Worm (Caenorhabditis elegans): ENCODE data around the gene cpsf-2.

The cpsf-2 gene

ce11 chrV:7230847-7231246 is 51.9 kb downstream of the cpsf-2 start, which contains the start of the genes gei-6 and krr-1:
TSS of gene gei-6 (minus strand) at chrV:7230848.
TSS of gene krr-1 (plus strand) at chrV:7231190.
- no peak for TF ChIP-seq bed-1 (GFP tag; IDR thresholded peaks at IDR 0.05)
- no peak for TF ChIP-seq cebp-1 (GFP tag; IDR thresholded peaks at IDR 0.05)
- TF ChIP-seq cebp-1 (tag; optimal IDR thresholded peaks at IDR 0.05), result peak; percentile 51
- TF ChIP-seq egrh-3 (GFP tag; IDR thresholded peaks at IDR 0.05), result 0 out of 2 replicates have a peak, but pooled peaks have one; percentile 34
- TF ChIP-seq B0019.2 (GFP tag; conservative IDR thresholded peaks at IDR 0.05), result no peak
- TF ChIP-seq F49E8.2 (tag; optimal IDR thresholded peaks at IDR 0.05; ENCODE audit: insufficient read depth), result peak; percentile 8
- TF ChIP-seq ceh-27 (GFP tag; optimal IDR thresholded peaks at IDR 0.05), result peak; percentile 9
- TF ChIP-seq ets-4 (GFP tag; optimal IDR thresholded peaks at IDR 0.05), result no peak
- peak; percentile 50 for TF ChIP-seq snpc-1.1 (tag; optimal IDR thresholded peaks at IDR 0.05; ENCODE audit: insufficient read depth)
- peak; percentile 52 for TF ChIP-seq ZK185.1 (tag; optimal IDR thresholded peaks at IDR 0.05; ENCODE audit: poor library complexity, severe bottlenecking)
- TF ChIP-seq hsf-1 (GFP tag; IDR thresholded peaks at IDR 0.05), result no peak
- TF ChIP-seq Y56A3A.18 (GFP tag; IDR thresholded peaks at IDR 0.05), result no peak
- peak; percentile 73 for TF ChIP-seq F23B12.7 (tag; optimal IDR thresholded peaks at IDR 0.05; ENCODE audit: insufficient read depth)
- no peak for TF ChIP-seq bed-2 (GFP tag; IDR thresholded peaks at IDR 0.05)
- peak; percentile 65 for TF ChIP-seq mcd-1 (GFP tag; IDR thresholded peaks at IDR 0.05)
- 0 out of 2 replicates have a peak, but pooled peaks have one; percentile 37 for TF ChIP-seq attf-3 (GFP tag; conservative IDR thresholded peaks at IDR 0.05)
- TF ChIP-seq sea-2 (GFP tag; IDR thresholded peaks at IDR 0.05), result no peak
- no peak for TF ChIP-seq egl-18 (GFP tag; IDR thresholded peaks at IDR 0.05)
- TF ChIP-seq nhr-80 (tag; optimal IDR thresholded peaks at IDR 0.05), result no peak
- TF ChIP-seq ztf-18 (tag; optimal IDR thresholded peaks at IDR 0.05), result no peak
- TF ChIP-seq snpc-1.3 (tag; optimal IDR thresholded peaks at IDR 0.05; ENCODE audit: insufficient read depth), result peak; percentile 55
- peak; percentile 15; the same call in 1 of the 2 replicates for TF ChIP-seq pbrm-1 (GFP tag; IDR thresholded peaks at IDR 0.05)
- TF ChIP-seq madf-6 (GFP tag; IDR thresholded peaks at IDR 0.05), result peak; percentile 55; the same call in 1 of the 2 replicates
- peak; percentile 34 for TF ChIP-seq rpc-1 (optimal IDR thresholded peaks at IDR 0.05)
- no peak for TF ChIP-seq rpc-1 (tag; optimal IDR thresholded peaks at IDR 0.05)
- peak; percentile 62 for TF ChIP-seq snpc-3.4 (tag; optimal IDR thresholded peaks at IDR 0.05)
- TF ChIP-seq ekl-4 (GFP tag; IDR thresholded peaks at IDR 0.05), result 0 out of 2 replicates have a peak, but pooled peaks have one; percentile 36
- TF ChIP-seq lin-35 (GFP tag; optimal IDR thresholded peaks at IDR 0.05), result peak in 1 of 3 experiments; percentile 53
- TF ChIP-seq let-526 (GFP tag; IDR thresholded peaks at IDR 0.05), result no peak
- no peak for TF ChIP-seq attf-6 (GFP tag; IDR thresholded peaks at IDR 0.05)
- TF ChIP-seq attf-5 (GFP tag; optimal IDR thresholded peaks at IDR 0.05), result peak; percentile 60
- peak; percentile 42; the same call in 1 of the 2 replicates for TF ChIP-seq zfh-2 (GFP tag; conservative IDR thresholded peaks at IDR 0.05)
- peak; percentile 14 for TF ChIP-seq lin-54 (GFP tag; optimal IDR thresholded peaks at IDR 0.05)
- TF ChIP-seq tbp1 (GFP tag; optimal IDR thresholded peaks at IDR 0.05), result peak; percentile 25
- peak; percentile 9 for TF ChIP-seq snpc-4 (GFP tag; optimal IDR thresholded peaks at IDR 0.05)
- peak in 2 of 4 experiments; percentile 2 to 17 for TF ChIP-seq snpc-4 (tag; optimal IDR thresholded peaks at IDR 0.05)
- TF ChIP-seq F33H1.4 (GFP tag; IDR thresholded peaks at IDR 0.05), result no peak

- TF ChIP-seq ztf-22 (GFP tag; optimal IDR thresholded peaks at IDR 0.05), result no peak
- TF ChIP-seq ztf-25 (GFP tag; IDR thresholded peaks at IDR 0.05), result no peak
- no peak for TF ChIP-seq ztf-3 (GFP tag; optimal IDR thresholded peaks at IDR 0.05)
- no peak for TF ChIP-seq lag-1 (GFP tag; IDR thresholded peaks at IDR 0.05)
- no peak for TF ChIP-seq F37B4.10 (GFP tag; IDR thresholded peaks at IDR 0.05)
- TF ChIP-seq die-1 (tag; optimal IDR thresholded peaks at IDR 0.05), result no peak
- TF ChIP-seq Y53G8AR.9 (GFP tag; conservative IDR thresholded peaks at IDR 0.05), result no peak
- TF ChIP-seq F57C9.4 (tag; optimal IDR thresholded peaks at IDR 0.05), result no peak
- no peak for TF ChIP-seq cebp-1 (GFP tag; IDR thresholded peaks at IDR 0.05)
- no peak for TF ChIP-seq cebp-1 (tag; optimal IDR thresholded peaks at IDR 0.05)
- no peak for TF ChIP-seq tlf-1 (GFP tag; optimal IDR thresholded peaks at IDR 0.05)
- TF ChIP-seq chd-7 (tag; optimal IDR thresholded peaks at IDR 0.05), result no peak
- TF ChIP-seq Y67H2A.10 (GFP tag; conservative IDR thresholded peaks at IDR 0.05), result no peak
- no peak for TF ChIP-seq nhr-27 (tag; optimal IDR thresholded peaks at IDR 0.05)
Measured at ce11 chrV:7231524-7231923, 52.6 kb downstream of the cpsf-2 start.
